Worm (Caenorhabditis elegans): Measurements from ENCODE around the gene C27A2.7.
"Not testable (repeated sequence)": the region's sequence is repeated elsewhere in the genome, so short reads cannot be mapped to it uniquely, and the experiment has no call there.

Gene C27A2.7

DNA sequence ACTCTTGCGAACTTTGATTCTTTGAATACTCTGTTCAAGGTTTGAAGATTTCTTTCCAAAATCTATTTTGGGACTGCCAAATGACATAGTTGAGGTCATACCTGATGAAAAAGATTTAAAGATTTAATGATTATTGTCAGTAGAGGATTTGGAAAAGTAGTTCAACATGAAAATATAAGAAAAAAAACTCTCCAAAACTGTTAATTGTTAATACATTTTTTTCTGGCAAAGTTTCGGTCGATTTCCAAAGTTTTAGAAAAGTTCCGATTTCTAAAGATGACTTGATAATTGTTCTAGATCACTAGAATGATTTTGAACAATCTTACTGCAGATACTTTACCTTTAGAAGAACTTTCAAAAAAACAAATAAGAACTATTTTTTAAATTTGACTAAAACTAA lies at the start of gene C27A2.7:
TSS of gene C27A2.7 (minus strand) at position 101 of the 400 bp plus-strand sequence.
- no peak for TF ChIP-seq elt-1 (tag; optimal IDR thresholded peaks at IDR 0.05; ENCODE audit: borderline replicate concordance, insufficient read depth)

- TF ChIP-seq unc-62 (GFP tag; optimal IDR thresholded peaks at IDR 0.05) (peak; percentile 86), nhr-12 (tag; optimal IDR thresholded peaks at IDR 0.05) (no peak)
Observed at ce11 chrII:5120612-5121011, 49.4 kb upstream of the C27A2.7 start.

DNA sequence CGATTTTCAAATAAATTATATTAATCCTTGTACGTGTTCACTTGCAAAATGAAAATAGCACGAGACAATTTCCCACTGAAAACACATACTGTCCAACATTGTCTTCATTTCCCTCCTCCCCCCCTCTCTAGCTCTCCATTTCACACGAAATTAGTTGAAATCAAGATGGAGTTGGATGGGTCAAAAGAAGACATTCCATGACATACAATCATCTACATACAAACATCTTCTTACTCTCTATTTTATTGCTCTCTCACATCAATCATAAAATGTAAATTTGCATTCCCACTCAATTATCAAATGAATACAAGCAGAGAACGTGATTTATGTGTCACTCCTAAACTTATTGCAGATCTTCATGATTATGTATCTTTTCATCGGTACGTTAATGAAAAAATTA lies 44.6 kb upstream of the C27A2.7 start, which contains the start of gene srsy-1:
TSS of gene srsy-1 (plus strand) at position 301 of the 400 bp plus-strand sequence.
- TF ChIP-seq lin-13 (tag; optimal IDR thresholded peaks at IDR 0.05), result no peak
- no peak for TF ChIP-seq mep-1 (tag; optimal IDR thresholded peaks at IDR 0.05)
- TF ChIP-seq M03D4.4 (tag; optimal IDR thresholded peaks at IDR 0.05), result no peak
- TF ChIP-seq nhr-2 (tag; optimal IDR thresholded peaks at IDR 0.05), result no peak
- TF ChIP-seq ham-2 (GFP tag; optimal IDR thresholded peaks at IDR 0.05), result no peak
- no peak for TF ChIP-seq cnd-1 (tag; optimal IDR thresholded peaks at IDR 0.05)
- TF ChIP-seq nhr-237 (tag; optimal IDR thresholded peaks at IDR 0.05), result no peak
- no peak for TF ChIP-seq snpc-4 (tag; optimal IDR thresholded peaks at IDR 0.05)
- no peak for TF ChIP-seq pha-4 (tag; optimal IDR thresholded peaks at IDR 0.05)
- TF ChIP-seq lin-32 (GFP tag; optimal IDR thresholded peaks at IDR 0.05), result no peak
- no peak for TF ChIP-seq unc-62 (GFP tag; optimal IDR thresholded peaks at IDR 0.05)
- TF ChIP-seq flh-1 (GFP tag; optimal IDR thresholded peaks at IDR 0.05), result no peak
- TF ChIP-seq hlh-1 (tag; optimal IDR thresholded peaks at IDR 0.05), result no peak
- no peak for TF ChIP-seq mab-5 (tag; optimal IDR thresholded peaks at IDR 0.05)
- TF ChIP-seq unc-120 (tag; optimal IDR thresholded peaks at IDR 0.05; ENCODE audit: poor library complexity, severe bottlenecking), result no peak
- no peak for TF ChIP-seq ztf-11 (tag; optimal IDR thresholded peaks at IDR 0.05)
- no peak for TF ChIP-seq sptf-1 (tag; optimal IDR thresholded peaks at IDR 0.05)
- no peak for TF ChIP-seq nhr-12 (tag; optimal IDR thresholded peaks at IDR 0.05)
- TF ChIP-seq tbx-8 (GFP tag; optimal IDR thresholded peaks at IDR 0.05), result no peak

DNA sequence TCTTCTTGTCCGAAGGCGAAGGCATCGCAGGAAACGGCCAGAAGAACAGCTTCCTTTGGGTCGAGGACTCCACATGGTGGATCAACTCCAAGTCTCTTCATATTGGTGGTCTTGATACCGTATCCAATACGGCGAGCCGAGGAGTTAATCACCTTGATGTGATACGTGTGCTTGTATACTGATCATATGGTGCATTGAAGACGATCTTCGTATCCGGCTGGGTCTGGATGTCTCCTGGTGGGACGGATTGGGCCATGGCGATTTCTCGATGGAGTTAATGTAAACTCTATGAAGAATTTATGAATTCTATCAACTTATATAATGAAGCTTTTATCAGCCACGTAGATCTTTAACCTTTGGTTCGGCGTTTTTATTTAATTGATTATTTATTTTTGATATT lies 44.1 kb upstream of the C27A2.7 start, which contains the start of gene msp-74:
TSS of gene msp-74 (minus strand) at position 101 of the 400 bp plus-strand sequence.
- not testable (repeated sequence) for TF ChIP-seq lsy-2 (tag; optimal IDR thresholded peaks at IDR 0.05); cnd-1 (tag; optimal IDR thresholded peaks at IDR 0.05); ces-1 (GFP tag; optimal IDR thresholded peaks at IDR 0.05)

- TF ChIP-seq mls-2 (tag; optimal IDR thresholded peaks at IDR 0.05) (no peak), mab-5 (tag; optimal IDR thresholded peaks at IDR 0.05) (no peak), sem-2 (GFP tag; optimal IDR thresholded peaks at IDR 0.05) (no peak), M03D4.4 (tag; optimal IDR thresholded peaks at IDR 0.05) (no peak), hlh-1 (tag; optimal IDR thresholded peaks at IDR 0.05) (no peak), unc-62 (GFP tag; optimal IDR thresholded peaks at IDR 0.05) (no peak), drap-1 (GFP tag; optimal IDR thresholded peaks at IDR 0.05) (no peak), ztf-11 (tag; optimal IDR thresholded peaks at IDR 0.05) (no peak), ces-1 (GFP tag; optimal IDR thresholded peaks at IDR 0.05) (no peak), ham-2 (GFP tag; optimal IDR thresholded peaks at IDR 0.05) (no peak), nhr-76 (tag; optimal IDR thresholded peaks at IDR 0.05) (no peak), unc-39 (tag; optimal IDR thresholded peaks at IDR 0.05) (no peak), unc-120 (tag; optimal IDR thresholded peaks at IDR 0.05; ENCODE audit: poor library complexity, severe bottlenecking) (no peak), snpc-4 (tag; optimal IDR thresholded peaks at IDR 0.05) (no peak), elt-3 (tag; optimal IDR thresholded peaks at IDR 0.05) (no peak), tbx-8 (GFP tag; optimal IDR thresholded peaks at IDR 0.05) (no peak), lin-32 (GFP tag; optimal IDR thresholded peaks at IDR 0.05) (no peak), lsy-2 (tag; optimal IDR thresholded peaks at IDR 0.05) (no peak)
Observed at ce11 chrII:5112082-5112481, 40.9 kb upstream of the C27A2.7 start, which contains the start of gene F09C12.8. TSS of gene F09C12.8 (plus strand) at chrII:5112382.

- TF ChIP-seq lin-32 (GFP tag; optimal IDR thresholded peaks at IDR 0.05), result no peak
- no peak for TF ChIP-seq tbx-8 (GFP tag; optimal IDR thresholded peaks at IDR 0.05)
- no peak for TF ChIP-seq blmp-1 (tag; optimal IDR thresholded peaks at IDR 0.05)
- TF ChIP-seq M03D4.4 (tag; optimal IDR thresholded peaks at IDR 0.05), result no peak
- no peak for TF ChIP-seq nhr-2 (tag; optimal IDR thresholded peaks at IDR 0.05)
- TF ChIP-seq cnd-1 (tag; optimal IDR thresholded peaks at IDR 0.05), result no peak
- no peak for TF ChIP-seq ham-2 (GFP tag; optimal IDR thresholded peaks at IDR 0.05)
- no peak for TF ChIP-seq lsy-2 (tag; optimal IDR thresholded peaks at IDR 0.05)
- TF ChIP-seq lin-13 (tag; optimal IDR thresholded peaks at IDR 0.05), result no peak
- TF ChIP-seq flh-1 (GFP tag; optimal IDR thresholded peaks at IDR 0.05), result no peak
- no peak for TF ChIP-seq ceh-39 (tag; optimal IDR thresholded peaks at IDR 0.05)
- TF ChIP-seq ceh-43 (GFP tag; optimal IDR thresholded peaks at IDR 0.05), result no peak
- TF ChIP-seq hlh-1 (tag; optimal IDR thresholded peaks at IDR 0.05), result no peak
- TF ChIP-seq mls-2 (tag; optimal IDR thresholded peaks at IDR 0.05), result no peak
- no peak for TF ChIP-seq mep-1 (tag; optimal IDR thresholded peaks at IDR 0.05)
- TF ChIP-seq unc-62 (GFP tag; optimal IDR thresholded peaks at IDR 0.05), result no peak
- no peak for TF ChIP-seq ces-1 (GFP tag; optimal IDR thresholded peaks at IDR 0.05)
- no peak for TF ChIP-seq drap-1 (GFP tag; optimal IDR thresholded peaks at IDR 0.05)
- no peak for TF ChIP-seq zip-8 (tag; optimal IDR thresholded peaks at IDR 0.05)
Observed at ce11 chrII:5109693-5110092, 38.5 kb upstream of the C27A2.7 start, which contains the start of gene F09C12.2. TSS of gene F09C12.2 (plus strand) at chrII:5110012.
